Worm (Caenorhabditis elegans): ENCODE data around the gene clh-6.

The clh-6 gene

ce11 chrV:12074886-12075285 is 11.7 kb upstream of the clh-6 start, which contains the start of gene R07B7.6:
Gene R07B7.6, minus strand, starts transcription at chrV:12074986.
- TF ChIP-seq C08G9.2 (tag; optimal IDR thresholded peaks at IDR 0.05) (no peak), ttx-3 (tag; optimal IDR thresholded peaks at IDR 0.05) (no peak), zip-5 (tag; optimal IDR thresholded peaks at IDR 0.05) (no peak), ceh-22 (tag; optimal IDR thresholded peaks at IDR 0.05) (no peak), hlh-6 (tag; optimal IDR thresholded peaks at IDR 0.05) (no peak), hlh-15 (tag; optimal IDR thresholded peaks at IDR 0.05) (no peak), ref-2 (tag; optimal IDR thresholded peaks at IDR 0.05) (no peak), ceh-6 (GFP tag; optimal IDR thresholded peaks at IDR 0.05) (no peak), pros-1 (tag; optimal IDR thresholded peaks at IDR 0.05) (no peak), unc-55 (GFP tag; optimal IDR thresholded peaks at IDR 0.05) (no peak), ceh-24 (tag; optimal IDR thresholded peaks at IDR 0.05) (no peak), pat-9 (tag; optimal IDR thresholded peaks at IDR 0.05) (no peak), hlh-13 (GFP tag; optimal IDR thresholded peaks at IDR 0.05) (no peak), odd-2 (tag; optimal IDR thresholded peaks at IDR 0.05) (no peak), npax-4 (tag; optimal IDR thresholded peaks at IDR 0.05) (no peak), eyg-1 (tag; optimal IDR thresholded peaks at IDR 0.05) (no peak)

DNA sequence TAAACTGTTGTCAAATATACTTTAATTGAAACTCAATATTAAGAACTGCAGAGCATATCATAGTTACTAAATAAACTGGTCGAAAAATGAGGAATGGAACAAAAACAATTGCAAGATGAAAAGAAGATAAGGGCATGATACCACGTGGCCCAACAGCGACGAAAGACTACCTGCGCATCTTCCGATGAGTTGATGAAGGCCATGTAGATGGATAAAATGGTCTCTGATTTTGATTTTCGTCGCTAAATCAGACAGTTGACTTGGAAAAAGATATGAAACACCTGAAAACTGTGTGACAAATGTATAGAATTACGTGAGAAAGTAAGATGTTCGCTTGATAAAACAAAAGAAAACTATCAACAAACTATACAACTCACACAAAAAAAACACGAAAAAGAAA is 8.3 kb upstream of the clh-6 start:
- TF ChIP-seq dmd-4 (tag; optimal IDR thresholded peaks at IDR 0.05; ENCODE audit: borderline replicate concordance) = no peak
- no peak for TF ChIP-seq hlh-15 (tag; optimal IDR thresholded peaks at IDR 0.05)
- no peak for TF ChIP-seq zip-5 (tag; optimal IDR thresholded peaks at IDR 0.05)
- no peak for TF ChIP-seq pros-1 (tag; optimal IDR thresholded peaks at IDR 0.05)
- TF ChIP-seq sdc-2 (tag; optimal IDR thresholded peaks at IDR 0.05) = no peak
- TF ChIP-seq lim-6 (tag; optimal IDR thresholded peaks at IDR 0.05) = no peak
- no peak for TF ChIP-seq unc-3 (GFP tag; conservative IDR thresholded peaks at IDR 0.05)
- TF ChIP-seq unc-3 (tag; optimal IDR thresholded peaks at IDR 0.05) = no peak
- no peak for TF ChIP-seq sox-2 (GFP tag; IDR thresholded peaks at IDR 0.05)
- TF ChIP-seq ceh-2 (tag; optimal IDR thresholded peaks at IDR 0.05) = no peak
- TF ChIP-seq ceh-31 (tag; optimal IDR thresholded peaks at IDR 0.05) = no peak
- TF ChIP-seq K02D7.2 (tag; optimal IDR thresholded peaks at IDR 0.05) = no peak
- TF ChIP-seq elt-2 (tag; optimal IDR thresholded peaks at IDR 0.05) = no peak
- TF ChIP-seq nhr-11 (tag; optimal IDR thresholded peaks at IDR 0.05) = no peak
- no peak for TF ChIP-seq nhr-232 (tag; optimal IDR thresholded peaks at IDR 0.05)
- no peak for TF ChIP-seq ceh-6 (GFP tag; optimal IDR thresholded peaks at IDR 0.05)
- TF ChIP-seq npax-4 (tag; optimal IDR thresholded peaks at IDR 0.05) = no peak
- TF ChIP-seq fkh-6 (tag; optimal IDR thresholded peaks at IDR 0.05) = no peak
- TF ChIP-seq T23F11.4 (GFP tag; optimal IDR thresholded peaks at IDR 0.05) = no peak

DNA sequence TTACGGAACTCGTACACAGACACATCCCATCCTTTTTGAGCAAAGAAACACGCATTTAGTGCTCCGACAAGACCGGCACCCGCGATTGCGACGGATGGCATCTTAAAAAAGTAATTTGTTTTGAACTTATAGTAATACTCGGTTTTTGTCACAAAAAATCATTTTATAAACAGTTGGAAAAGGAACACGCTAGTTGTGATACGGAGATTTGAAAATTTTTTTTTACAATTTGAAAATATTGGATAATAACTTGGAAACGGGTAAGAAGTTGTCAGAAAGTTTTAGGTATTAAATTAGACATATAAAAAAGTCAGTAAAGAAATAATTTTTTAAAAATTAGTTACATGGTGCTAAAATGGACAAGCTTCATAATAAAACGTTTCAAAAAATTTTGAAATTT is 7.3 kb upstream of the clh-6 start, which contains the start of gene kmo-1:
Gene kmo-1, minus strand, starts transcription at position 101 of the 400 bp plus-strand sequence.
- no peak for TF ChIP-seq hlh-15 (tag; optimal IDR thresholded peaks at IDR 0.05)
- no peak for TF ChIP-seq ceh-2 (tag; optimal IDR thresholded peaks at IDR 0.05)
- TF ChIP-seq ceh-6 (GFP tag; optimal IDR thresholded peaks at IDR 0.05) = no peak
- no peak for TF ChIP-seq elt-4 (tag; optimal IDR thresholded peaks at IDR 0.05)
- TF ChIP-seq npax-4 (tag; optimal IDR thresholded peaks at IDR 0.05) = no peak
- TF ChIP-seq ceh-24 (tag; optimal IDR thresholded peaks at IDR 0.05) = no peak
- no peak for TF ChIP-seq pros-1 (tag; optimal IDR thresholded peaks at IDR 0.05)
- TF ChIP-seq dve-1 (tag; optimal IDR thresholded peaks at IDR 0.05) = no peak
- TF ChIP-seq ceh-45 (GFP tag; IDR thresholded peaks at IDR 0.05) = no peak

DNA sequence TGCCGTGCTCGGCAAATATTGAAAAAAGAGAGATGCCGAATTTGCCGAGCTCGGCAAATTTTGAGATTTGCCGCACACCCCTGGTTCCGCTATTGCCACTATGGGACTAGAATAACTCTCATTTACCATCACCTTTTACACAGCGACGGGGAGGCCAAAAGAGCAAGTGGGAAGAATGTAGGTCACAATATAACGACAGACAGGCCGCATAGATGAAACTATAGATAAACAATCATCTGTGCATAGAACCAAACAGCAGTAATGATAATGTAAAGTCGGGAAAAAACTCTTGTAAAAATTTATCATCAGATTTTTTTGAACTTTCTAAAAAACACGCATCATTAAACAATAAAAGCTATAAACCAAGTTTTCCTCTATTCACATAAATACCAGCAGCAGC is 5.3 kb upstream of the clh-6 start, which contains the start of gene kmo-2:
Gene kmo-2, minus strand, starts transcription at position 101 of the 400 bp plus-strand sequence.
- TF ChIP-seq C38D4.7 (GFP tag; optimal IDR thresholded peaks at IDR 0.05) (no peak), ceh-19 (GFP tag; optimal IDR thresholded peaks at IDR 0.05) (no peak), ceh-14 (tag; optimal IDR thresholded peaks at IDR 0.05) (no peak), unc-86 (tag; optimal IDR thresholded peaks at IDR 0.05) (no peak), ref-2 (tag; optimal IDR thresholded peaks at IDR 0.05) (no peak)
